Worm (Caenorhabditis elegans) whole organism, L2 larva: Measurements from ENCODE around the gene spk-1.
A peak's percentile ranks its signal among the peaks of the same experiment; 100 is the strongest.

Experiments
- ZK546.5 ChIP-seq: sonication (generic microtip); optimal IDR thresholded peaks from 2 replicates; lab custom pipeline; 2017; ENCODE audit warnings: missing biosample characterization, missing genetic modification characterization
- egl-27 ChIP-seq: sonication (generic microtip); optimal IDR thresholded peaks from 3 replicates; lab custom pipeline; 2017; ENCODE audit warnings: missing biosample characterization, missing genetic modification reagents, missing genetic modification characterization
- elt-1 ChIP-seq: fragments of 150-350 bp; optimal IDR thresholded peaks from 2 replicates; lab custom pipeline; 2014; ENCODE audit warnings: missing biosample characterization, missing genetic modification characterization
- gmeb-1 ChIP-seq: fragments of 150-350 bp; optimal IDR thresholded peaks from 2 replicates; lab custom pipeline; 2014; ENCODE audit warnings: missing biosample characterization, missing genetic modification characterization
- mdl-1 ChIP-seq, 2 experiments: fragments of 150-350 bp in 1 of 2; sonication (generic microtip) in 1 of 2; optimal IDR thresholded peaks; 2 replicates each; lab custom pipeline; 2017; ENCODE audit warnings: missing biosample characterization in 2 of 2, missing genetic modification characterization in 2 of 2
- nhr-129 ChIP-seq: fragments of 150-350 bp; optimal IDR thresholded peaks from 2 replicates; lab custom pipeline; 2014; ENCODE audit warnings: missing biosample characterization, missing genetic modification characterization
- nhr-23 ChIP-seq: fragments of 150-350 bp; optimal IDR thresholded peaks from 2 replicates; lab custom pipeline; 2014; ENCODE audit warnings: missing biosample characterization, missing genetic modification reagents, missing genetic modification characterization
- nhr-25 ChIP-seq: fragments of 150-350 bp; sonication (generic microtip); optimal IDR thresholded peaks from 3 replicates; lab custom pipeline; 2014; ENCODE audit warnings: missing biosample characterization, missing genetic modification characterization
- nhr-6 ChIP-seq: fragments of 150-350 bp; optimal IDR thresholded peaks from 2 replicates; lab custom pipeline; 2014; ENCODE audit warnings: missing biosample characterization, missing genetic modification characterization
- nhr-77 ChIP-seq: fragments of 150-350 bp; optimal IDR thresholded peaks from 2 replicates; lab custom pipeline; 2014; ENCODE audit warnings: missing biosample characterization, missing genetic modification characterization
- snpc-4 ChIP-seq: fragments of 150-350 bp; optimal IDR thresholded peaks from 2 replicates; lab custom pipeline; 2014; ENCODE audit warnings: missing biosample characterization, missing genetic modification characterization
- unc-39 ChIP-seq: fragments of 150-350 bp; optimal IDR thresholded peaks from 2 replicates; lab custom pipeline; 2014; ENCODE audit warnings: missing biosample characterization, missing genetic modification characterization
- unc-62 ChIP-seq: fragments of 150-350 bp; optimal IDR thresholded peaks from 2 replicates; lab custom pipeline; 2014; ENCODE audit warnings: missing biosample characterization, missing genetic modification reagents, missing genetic modification characterization
- ztf-4 ChIP-seq: fragments of 150-350 bp; optimal IDR thresholded peaks from 2 replicates; lab custom pipeline; 2014; ENCODE audit warnings: missing biosample characterization, missing genetic modification characterization

DNA sequence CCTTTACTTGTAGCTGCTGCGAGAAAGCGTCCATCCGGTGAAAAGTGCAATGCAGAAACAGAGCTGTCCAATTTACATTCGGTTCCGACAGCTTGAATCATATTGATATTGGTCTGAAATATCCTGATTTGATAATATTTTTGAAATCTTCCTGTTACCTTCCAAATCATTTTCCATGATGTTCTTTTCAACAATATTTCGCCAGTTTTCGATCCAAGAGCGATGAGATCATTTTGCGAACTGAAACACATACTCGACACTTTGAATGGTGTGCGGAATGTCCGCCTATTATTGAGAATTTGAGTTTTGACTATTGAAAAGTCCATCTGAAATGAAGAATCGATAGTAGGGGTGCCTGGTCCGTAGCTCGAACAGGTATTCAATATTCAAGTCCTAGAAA, 15.3 kb upstream of the spk-1 start, which contains the start of gene emb-30:
- TF ChIP-seq nhr-23 (tag; lab: Kevin White, UChicago) (no peak), unc-62 (GFP tag; lab: Kevin White, UChicago) (no peak), mdl-1 (tag; optimal IDR thresholded peaks at IDR 0.05; lab: Kevin White, UChicago) (no peak), unc-39 (no peak), nhr-77 (no peak), nhr-129 (tag; lab: Kevin White, UChicago) (no peak), snpc-4 (tag; lab: Kevin White, UChicago) (no peak), gmeb-1 (no peak), nhr-25 (tag; lab: Kevin White, UChicago) (no peak), ZK546.5 (tag; lab: Kevin White, UChicago) (no peak), nhr-6 (tag; lab: Kevin White, UChicago) (peak; percentile 19), elt-1 (tag; lab: Kevin White, UChicago) (no peak), ztf-4 (tag; lab: Kevin White, UChicago) (no peak), egl-27 (tag; lab: Kevin White, UChicago) (no peak)
